Worm (Caenorhabditis elegans): Measurements from ENCODE around the gene endu-2.

- TF ChIP-seq nhr-237 (tag; optimal IDR thresholded peaks at IDR 0.05), result no peak
- TF ChIP-seq pha-4 (tag; optimal IDR thresholded peaks at IDR 0.05), result no peak
- no peak for TF ChIP-seq snpc-4 (tag; optimal IDR thresholded peaks at IDR 0.05)
- no peak for TF ChIP-seq nhr-28 (tag; optimal IDR thresholded peaks at IDR 0.05)
- TF ChIP-seq ces-1 (GFP tag; optimal IDR thresholded peaks at IDR 0.05), result no peak
- no peak for TF ChIP-seq hlh-1 (tag; optimal IDR thresholded peaks at IDR 0.05)
- no peak for TF ChIP-seq ztf-11 (tag; optimal IDR thresholded peaks at IDR 0.05)
- no peak for TF ChIP-seq nhr-76 (tag; optimal IDR thresholded peaks at IDR 0.05)
- TF ChIP-seq unc-62 (GFP tag; optimal IDR thresholded peaks at IDR 0.05), result no peak
- no peak for TF ChIP-seq mep-1 (tag; optimal IDR thresholded peaks at IDR 0.05)
- TF ChIP-seq nhr-12 (tag; optimal IDR thresholded peaks at IDR 0.05), result no peak
- TF ChIP-seq unc-39 (tag; optimal IDR thresholded peaks at IDR 0.05), result no peak
Measured at ce11 chrX:8214424-8215115, 27.5 kb upstream of the endu-2 start, which contains the start of gene C47D2.1.

Data from whole organism, mixed stage, embryonic.